Fruit fly (Drosophila melanogaster) S2 (cell line): ENCODE data around the gene CG31106.

Source experiments
- CG8478 ChIP-seq: fragments of >200 bp; optimal IDR thresholded peaks from 2 replicates; lab custom pipeline; 2018
- CTCF ChIP-seq, 2 experiments: fragments of >200 bp; optimal IDR thresholded peaks; 2 replicates each; lab custom pipeline; 2018

DNA sequence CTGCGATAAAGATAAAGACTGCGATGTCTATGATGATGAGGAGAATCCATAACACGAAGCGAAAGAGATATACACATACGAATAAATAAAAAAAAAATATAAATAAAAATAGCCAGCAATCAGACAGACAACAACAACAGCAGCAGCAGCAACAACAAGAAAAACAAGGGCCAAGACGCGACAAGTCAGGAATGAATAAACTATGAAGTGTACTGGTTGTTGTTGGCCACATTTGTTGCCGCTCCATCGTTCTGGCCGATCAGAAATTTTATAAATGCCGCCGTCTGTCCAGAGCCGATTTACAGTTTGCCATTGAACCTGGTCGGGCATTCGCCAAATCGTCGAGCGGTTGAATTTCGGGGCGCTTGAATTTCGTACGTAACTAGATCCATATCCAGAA, 21.2 kb downstream of the CG31106 start, which contains the start of gene Jhbp7:
- TF ChIP-seq CTCF (optimal IDR thresholded peaks at IDR 0.05; lab: Kevin White, UChicago) (no peak), CG8478 (no peak)
